Fruit fly (Drosophila melanogaster) whole organism, wandering third instar larva: ENCODE results near the gene CG14424.

Experiments
- Abd-B ChIP-seq: fragments of >200 bp; optimal IDR thresholded peaks from 2 replicates; lab custom pipeline; 2017; ENCODE audit warnings: missing biosample characterization, missing genetic modification characterization
- CG32264 ChIP-seq: fragments of 200-800 bp; sonication (Bioruptor generic); optimal IDR thresholded peaks from 2 replicates; lab custom pipeline; 2016; ENCODE audit warnings: missing biosample characterization, missing genetic modification characterization
- CG9705 ChIP-seq: fragments of 200-800 bp; sonication (Bioruptor generic); optimal IDR thresholded peaks from 2 replicates; lab custom pipeline; 2018; ENCODE audit warnings: missing biosample characterization, mild to moderate bottlenecking, missing genetic modification characterization
- CrebA ChIP-seq: fragments of 200-800 bp; sonication (Bioruptor generic); optimal IDR thresholded peaks from 2 replicates; lab custom pipeline; 2016; ENCODE audit warnings: missing biosample characterization, mild to moderate bottlenecking, missing genetic modification characterization, borderline replicate concordance
- Dfd ChIP-seq: fragments of >200 bp; optimal IDR thresholded peaks from 2 replicates; lab custom pipeline; 2017; ENCODE audit warnings: missing biosample characterization, missing genetic modification characterization
- Dif ChIP-seq: fragments of 200-275, 200-300 bp; sonication (Bioruptor generic); optimal IDR thresholded peaks from 2 replicates; lab custom pipeline; 2018; ENCODE audit warnings: missing biosample characterization, missing genetic modification characterization; ENCODE audit not compliant: partially characterized antibody
- GATAd ChIP-seq: sonication (Bioruptor generic); optimal IDR thresholded peaks from 2 replicates; lab custom pipeline; 2016; ENCODE audit warnings: missing biosample characterization, missing genetic modification characterization
- HLH106 ChIP-seq: fragments of 200-800 bp; optimal IDR thresholded peaks from 3 replicates; lab custom pipeline; 2019; ENCODE audit warnings: missing biosample characterization, mild to moderate bottlenecking, missing genetic modification characterization, moderate library complexity
- Hnf4 ChIP-seq: fragments of 200-800 bp; sonication (Bioruptor generic); optimal IDR thresholded peaks from 2 replicates; lab custom pipeline; 2016; ENCODE audit warnings: missing biosample characterization, mild to moderate bottlenecking, missing genetic modification characterization
- Hr78 ChIP-seq: fragments of >200 bp; optimal IDR thresholded peaks from 2 replicates; lab custom pipeline; 2017; ENCODE audit warnings: missing biosample characterization, missing genetic modification characterization
- Hr83 ChIP-seq: fragments of 200-300 bp; sonication (Bioruptor generic); optimal IDR thresholded peaks from 2 replicates; lab custom pipeline; 2016; ENCODE audit warnings: missing biosample characterization, mild to moderate bottlenecking, missing genetic modification characterization, moderate library complexity; ENCODE audit not compliant: poor library complexity, severe bottlenecking
- Jra ChIP-seq: sonication (Bioruptor generic); optimal IDR thresholded peaks from 2 replicates; lab custom pipeline; 2016; ENCODE audit warnings: missing biosample characterization, missing genetic modification characterization
- Mio ChIP-seq: sonication (Bioruptor generic); optimal IDR thresholded peaks from 2 replicates; lab custom pipeline; 2016; ENCODE audit warnings: missing biosample characterization, missing genetic modification characterization
- Myc ChIP-seq: fragments of >200 bp; optimal IDR thresholded peaks from 2 replicates; lab custom pipeline; 2017
- N ChIP-seq: fragments of >200 bp; optimal IDR thresholded peaks from 2 replicates; lab custom pipeline; 2018; ENCODE audit warnings: missing biosample characterization, missing external identifiers, missing genetic modification characterization
- OdsH ChIP-seq: fragments of 200-800 bp; sonication (Bioruptor generic); optimal IDR thresholded peaks from 2 replicates; lab custom pipeline; 2016; ENCODE audit warnings: missing biosample characterization, mild to moderate bottlenecking, missing genetic modification characterization
- Rel ChIP-seq, 2 experiments: fragments of 200-800 bp; sonication (Bioruptor generic) in 1 of 2; optimal IDR thresholded peaks; 2 replicates in 1 of 2; 3 replicates in 1 of 2; lab custom pipeline; 2016 to 2019; ENCODE audit warnings: mild to moderate bottlenecking in 2 of 2, missing biosample characterization in 2 of 2, missing genetic modification characterization in 2 of 2, moderate library complexity in 1 of 2
- Sp1 ChIP-seq: fragments of 200-800 bp; sonication (Bioruptor generic); optimal IDR thresholded peaks from 3 replicates; lab custom pipeline; 2019; ENCODE audit warnings: missing biosample characterization, mild to moderate bottlenecking, missing genetic modification characterization, moderate library complexity
- Vsx2 ChIP-seq: fragments of 200-300, 225-300 bp; sonication (Bioruptor generic); optimal IDR thresholded peaks from 2 replicates; lab custom pipeline; 2018; ENCODE audit warnings: missing biosample characterization, missing genetic modification characterization; ENCODE audit not compliant: partially characterized antibody
- br ChIP-seq: fragments of 200-800 bp; sonication (Bioruptor generic); optimal IDR thresholded peaks from 2 replicates; lab custom pipeline; 2016; ENCODE audit warnings: missing biosample characterization, missing genetic modification characterization
- brk ChIP-seq: fragments of 200-800 bp; sonication (Bioruptor generic); optimal IDR thresholded peaks from 2 replicates; lab custom pipeline; 2016; ENCODE audit warnings: missing biosample characterization, mild to moderate bottlenecking, missing genetic modification characterization
- dl ChIP-seq, 2 experiments: fragments of 175-275, 200-275 bp in 1 of 2; fragments of 200-275 bp in 1 of 2; sonication (Bioruptor generic); optimal IDR thresholded peaks; lab custom pipeline; 2018; ENCODE audit warnings: mild to moderate bottlenecking in 2 of 2, missing biosample characterization in 2 of 2, missing genetic modification characterization in 2 of 2, moderate library complexity in 2 of 2; ENCODE audit not compliant: partially characterized antibody in 2 of 2, insufficient read depth in 1 of 2
- dmrt93B ChIP-seq: fragments of 200-800 bp; sonication (Bioruptor generic); optimal IDR thresholded peaks from 2 replicates; lab custom pipeline; 2018; ENCODE audit warnings: missing biosample characterization, mild to moderate bottlenecking, missing genetic modification characterization
- dsf ChIP-seq: sonication (Bioruptor generic); optimal IDR thresholded peaks from 2 replicates; lab custom pipeline; 2016; ENCODE audit warnings: missing biosample characterization, missing genetic modification characterization, borderline replicate concordance
- ey ChIP-seq: fragments of 200-800 bp; sonication (Bioruptor generic); optimal IDR thresholded peaks from 2 replicates; lab custom pipeline; 2016; ENCODE audit warnings: missing biosample characterization, missing genetic modification characterization
- foxo ChIP-seq, 2 experiments: fragments of 200-800 bp; sonication (Bioruptor generic); optimal IDR thresholded peaks; 2 replicates in 1 of 2; 3 replicates in 1 of 2; lab custom pipeline; 2016 to 2017; ENCODE audit warnings: missing biosample characterization in 2 of 2, missing genetic modification characterization in 2 of 2
- fru ChIP-seq: fragments of 200-800 bp; sonication (Bioruptor generic); optimal IDR thresholded peaks from 3 replicates; lab custom pipeline; 2016; ENCODE audit warnings: missing biosample characterization, mild to moderate bottlenecking, missing genetic modification characterization
- h ChIP-seq: fragments of 200-800 bp; sonication (Bioruptor generic); optimal IDR thresholded peaks from 3 replicates; lab custom pipeline; 2016; ENCODE audit warnings: missing biosample characterization, mild to moderate bottlenecking, missing genetic modification characterization
- jim ChIP-seq: fragments of 175-275, 200-325 bp; sonication (Bioruptor generic); optimal IDR thresholded peaks from 2 replicates; lab custom pipeline; 2016; ENCODE audit warnings: missing biosample characterization, mild to moderate bottlenecking, missing genetic modification characterization
- lola ChIP-seq: fragments of >200 bp; optimal IDR thresholded peaks from 2 replicates; lab custom pipeline; 2017; ENCODE audit warnings: missing biosample characterization, missing genetic modification characterization
- pan ChIP-seq: fragments of >200 bp; optimal IDR thresholded peaks from 2 replicates; lab custom pipeline; 2017
- psq ChIP-seq: fragments of 200-800 bp; sonication (Bioruptor generic); optimal IDR thresholded peaks from 3 replicates; lab custom pipeline; 2017; ENCODE audit warnings: missing biosample characterization, mild to moderate bottlenecking, missing genetic modification characterization, moderate library complexity
- rgr ChIP-seq: fragments of 200-800 bp; sonication (Bioruptor generic); optimal IDR thresholded peaks from 3 replicates; lab custom pipeline; 2016; ENCODE audit warnings: missing biosample characterization, mild to moderate bottlenecking, missing genetic modification characterization
- sage ChIP-seq: fragments of 200-800 bp; sonication (Bioruptor generic); optimal IDR thresholded peaks from 2 replicates; lab custom pipeline; 2016; ENCODE audit warnings: missing biosample characterization, mild to moderate bottlenecking, missing genetic modification characterization
- sv ChIP-seq: fragments of 200-800 bp; sonication (Bioruptor generic); optimal IDR thresholded peaks from 3 replicates; lab custom pipeline; 2016; ENCODE audit warnings: missing biosample characterization, missing genetic modification characterization
- tai ChIP-seq: sonication (Bioruptor generic); optimal IDR thresholded peaks from 2 replicates; lab custom pipeline; 2016; ENCODE audit warnings: missing biosample characterization, missing genetic modification characterization
- usp ChIP-seq: fragments of >200 bp; optimal IDR thresholded peaks from 2 replicates; lab custom pipeline; 2017; ENCODE audit warnings: missing biosample characterization, missing genetic modification characterization
- woc ChIP-seq: sonication (Bioruptor generic); optimal IDR thresholded peaks from 2 replicates; lab custom pipeline; 2016; ENCODE audit warnings: missing biosample characterization, mild to moderate bottlenecking, missing genetic modification characterization

The CG14424 gene

DNA sequence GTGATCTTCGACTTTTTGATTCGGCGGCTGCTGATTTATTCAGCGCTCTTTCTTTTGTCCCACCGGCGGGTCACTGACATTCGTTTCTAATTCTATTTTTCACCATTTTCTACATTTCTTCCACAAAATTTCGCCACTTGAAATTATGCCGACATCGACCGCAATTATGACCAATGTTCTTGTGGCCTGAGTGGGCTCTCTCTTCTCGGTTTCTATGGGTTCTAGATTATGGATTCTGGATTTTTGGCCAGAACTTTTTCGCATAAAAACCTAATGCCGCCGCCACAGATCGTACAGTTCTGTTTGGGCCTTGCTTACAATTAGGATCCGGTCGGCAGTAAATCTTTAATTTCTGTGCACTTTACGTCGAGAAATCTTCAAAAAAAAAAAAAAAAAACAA lies 9.7 kb upstream of the CG14424 start, which contains the start of gene CG3598:
TSS of gene CG3598 (plus strand) at position 301 of the 400 bp plus-strand sequence.
- no peak for TF ChIP-seq Vsx2 (GFP tag; lab: Kevin White, UChicago)
- no peak for TF ChIP-seq Myc (lab: Kevin White, UChicago)
- no peak for TF ChIP-seq psq (GFP tag; lab: Kevin White, UChicago)
- TF ChIP-seq Mio (GFP tag; lab: Kevin White, UChicago): no peak
- no peak for TF ChIP-seq foxo (GFP tag; optimal IDR thresholded peaks at IDR 0.05; lab: Kevin White, UChicago)
- no peak for TF ChIP-seq br (GFP tag; lab: Kevin White, UChicago)
- TF ChIP-seq Dif: no peak
- no peak for TF ChIP-seq Hnf4 (GFP tag; lab: Kevin White, UChicago)

DNA sequence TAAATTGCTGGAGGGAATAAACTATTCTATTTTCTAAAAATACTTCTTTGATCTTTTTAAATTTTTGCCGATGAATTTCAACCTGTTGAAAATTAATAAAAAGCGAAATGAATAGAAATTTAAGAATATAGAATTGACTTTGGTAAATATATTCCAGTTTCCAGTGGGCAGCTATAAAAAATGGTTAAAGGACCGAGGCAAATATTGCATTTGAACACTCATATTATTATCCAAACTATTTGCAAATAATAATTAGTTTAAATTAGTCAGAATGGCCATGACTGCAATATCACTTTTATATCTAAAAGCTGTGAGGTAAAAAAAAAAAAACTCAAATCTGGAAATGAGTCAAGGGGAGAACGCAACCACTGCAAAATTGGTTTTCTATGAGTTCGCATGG lies 7.8 kb upstream of the CG14424 start, which contains the start of gene CG3592:
TSS of gene CG3592 (plus strand) at position 301 of the 400 bp plus-strand sequence.
- TF ChIP-seq sv (GFP tag; lab: Kevin White, UChicago): no peak
- TF ChIP-seq sage (GFP tag; lab: Kevin White, UChicago): no peak
- TF ChIP-seq Abd-B (GFP tag; lab: Kevin White, UChicago): no peak
- TF ChIP-seq Mio (GFP tag; lab: Kevin White, UChicago): no peak
- TF ChIP-seq Sp1 (GFP tag; lab: Kevin White, UChicago): no peak
- TF ChIP-seq foxo (GFP tag; optimal IDR thresholded peaks at IDR 0.05; lab: Kevin White, UChicago): no peak
- no peak for TF ChIP-seq Dfd (GFP tag; lab: Kevin White, UChicago)
- no peak for TF ChIP-seq HLH106 (tag; lab: Kevin White, UChicago)
- no peak for TF ChIP-seq Hnf4 (GFP tag; lab: Kevin White, UChicago)
- no peak for TF ChIP-seq GATAd (GFP tag; lab: Kevin White, UChicago)
- TF ChIP-seq ey (GFP tag; lab: Kevin White, UChicago): no peak
- no peak for TF ChIP-seq h (GFP tag; lab: Kevin White, UChicago)
- TF ChIP-seq br (GFP tag; lab: Kevin White, UChicago): no peak
- no peak for TF ChIP-seq pan
- no peak for TF ChIP-seq Hr78 (GFP tag; lab: Kevin White, UChicago)
- TF ChIP-seq dl (GFP tag; optimal IDR thresholded peaks at IDR 0.05; lab: Kevin White, UChicago; ENCODE audit: insufficient read depth in 1 of 2, partially characterized antibody in 2 of 2): no peak
- TF ChIP-seq, all 38 proteins: peak for 0

dm6 chrX:2929496-2929895 lies 2.4 kb upstream of the CG14424 start, which contains the start of gene CG32793:
CG32793 (plus strand) TSS chrX:2929796.
- TF ChIP-seq sage (GFP tag; lab: Kevin White, UChicago) (no peak), fru (GFP tag; lab: Kevin White, UChicago) (no peak), jim (GFP tag; lab: Kevin White, UChicago) (no peak), CG9705 (GFP tag; lab: Kevin White, UChicago) (no peak), Hr78 (GFP tag; lab: Kevin White, UChicago) (no peak), Rel (GFP tag; optimal IDR thresholded peaks at IDR 0.05; lab: Kevin White, UChicago) (no peak), Rel (tag; optimal IDR thresholded peaks at IDR 0.05; lab: Kevin White, UChicago) (no peak), brk (no peak), Myc (lab: Kevin White, UChicago) (no peak), rgr (GFP tag; lab: Kevin White, UChicago) (no peak)

- TF ChIP-seq OdsH (peak; percentile 54), N (GFP tag; lab: Kevin White, UChicago) (no peak), Vsx2 (GFP tag; lab: Kevin White, UChicago) (no peak), h (GFP tag; lab: Kevin White, UChicago) (peak; percentile 65), pan (no peak), Hr78 (GFP tag; lab: Kevin White, UChicago) (no peak), foxo (GFP tag; optimal IDR thresholded peaks at IDR 0.05; lab: Kevin White, UChicago) (no peak), lola (no peak), ey (GFP tag; lab: Kevin White, UChicago) (peak; percentile 57), Mio (GFP tag; lab: Kevin White, UChicago) (no peak), br (GFP tag; lab: Kevin White, UChicago) (peak; percentile 60), Dfd (GFP tag; lab: Kevin White, UChicago) (no peak), Hr83 (no peak), tai (peak; percentile 9), Hnf4 (GFP tag; lab: Kevin White, UChicago) (peak; percentile 63), dsf (no peak), woc (GFP tag; lab: Kevin White, UChicago) (peak; percentile 19), CG9705 (GFP tag; lab: Kevin White, UChicago) (no peak), rgr (GFP tag; lab: Kevin White, UChicago) (peak; percentile 63), CrebA (GFP tag; lab: Kevin White, UChicago) (no peak), CG32264 (GFP tag; lab: Kevin White, UChicago) (no peak), fru (GFP tag; lab: Kevin White, UChicago) (no peak), psq (GFP tag; lab: Kevin White, UChicago) (peak; percentile 24), Jra (GFP tag; lab: Kevin White, UChicago) (no peak), Rel (GFP tag; optimal IDR thresholded peaks at IDR 0.05; lab: Kevin White, UChicago) (no peak), Rel (tag; optimal IDR thresholded peaks at IDR 0.05; lab: Kevin White, UChicago) (no peak), dmrt93B (GFP tag; lab: Kevin White, UChicago) (no peak), Abd-B (GFP tag; lab: Kevin White, UChicago) (no peak), brk (no peak), GATAd (GFP tag; lab: Kevin White, UChicago) (no peak), jim (GFP tag; lab: Kevin White, UChicago) (no peak), Myc (lab: Kevin White, UChicago) (no peak), Sp1 (GFP tag; lab: Kevin White, UChicago) (peak; percentile 49), HLH106 (tag; lab: Kevin White, UChicago) (peak; percentile 63), sv (GFP tag; lab: Kevin White, UChicago) (peak; percentile 6), usp (no peak)
Measured at dm6 chrX:2919742-2920141, 7.3 kb downstream of the CG14424 start, which contains the start of gene CG3588. CG3588 (plus strand) TSS chrX:2919770.
